Worm (Caenorhabditis elegans) whole organism, L4 larva: ENCODE data around the gene T05A7.11.

Experiments
- F10B5.3 ChIP-seq: sonication (generic microtip); optimal IDR thresholded peaks from 2 replicates; lab custom pipeline; 2016; ENCODE audit warnings: mild to moderate bottlenecking, missing genetic modification characterization, missing compliant biosample characterization
- F26F4.8 ChIP-seq: fragments of 200-800 bp; sonication (Bioruptor generic); conservative IDR thresholded peaks from 2 replicates; pipeline ENCODE4 v1.3.6; 2022; ENCODE audit warnings: missing genetic modification characterization, missing compliant biosample characterization
- Y5F2A.4 ChIP-seq: fragments of 200-800 bp; sonication (Bioruptor generic); optimal IDR thresholded peaks from 2 replicates; lab custom pipeline; 2018; ENCODE audit warnings: mild to moderate bottlenecking, missing genetic modification characterization, missing compliant biosample characterization
- ceh-20 ChIP-seq: fragments of 200-800 bp; sonication (Bioruptor generic); IDR thresholded peaks from 2 replicates; pipeline ENCODE4 v1.3.6; 2022; ENCODE audit warnings: missing genetic modification reagents, missing genetic modification characterization, missing compliant biosample characterization
- ceh-32 ChIP-seq: sonication (generic microtip); optimal IDR thresholded peaks from 2 replicates; lab custom pipeline; 2016; ENCODE audit warnings: mild to moderate bottlenecking, missing genetic modification characterization, missing compliant biosample characterization; ENCODE audit not compliant: poor library complexity
- ceh-82 ChIP-seq: sonication (generic microtip); optimal IDR thresholded peaks from 2 replicates; lab custom pipeline; 2017; ENCODE audit warnings: missing biosample characterization, missing genetic modification characterization
- cey-2 ChIP-seq: sonication (generic microtip); optimal IDR thresholded peaks from 3 replicates; lab custom pipeline; 2017; ENCODE audit warnings: missing genetic modification characterization, mild to moderate bottlenecking, missing compliant biosample characterization, antibody characterized with exemption, borderline replicate concordance; ENCODE audit not compliant: insufficient read depth
- daf-16 ChIP-seq, 3 experiments: sonication (generic microtip); optimal IDR thresholded peaks; 2 replicates each; lab custom pipeline; 2016 to 2017; ENCODE audit warnings: missing genetic modification characterization in 3 of 3, missing genetic modification reagents in 3 of 3, mild to moderate bottlenecking in 2 of 3, missing compliant biosample characterization in 2 of 3, missing biosample characterization in 1 of 3, moderate library complexity in 1 of 3
- daf-19 ChIP-seq: fragments of 200-800 bp; sonication (Bioruptor generic); conservative IDR thresholded peaks from 2 replicates; pipeline ENCODE4 v1.3.6; 2022; ENCODE audit warnings: missing genetic modification characterization, missing compliant biosample characterization
- dmd-8 ChIP-seq: fragments of 200-800 bp; sonication (Bioruptor generic); IDR thresholded peaks from 2 replicates; pipeline ENCODE4 v1.3.6; 2022; ENCODE audit warnings: missing genetic modification characterization, missing compliant biosample characterization
- dmd-9 ChIP-seq: fragments of 200-800 bp; sonication (Bioruptor generic); IDR thresholded peaks from 2 replicates; pipeline ENCODE4 v1.3.6; 2022; ENCODE audit warnings: missing genetic modification reagents, missing genetic modification characterization, missing compliant biosample characterization
- duxl-1 ChIP-seq: sonication (generic microtip); optimal IDR thresholded peaks from 2 replicates; lab custom pipeline; 2016; ENCODE audit warnings: mild to moderate bottlenecking, missing genetic modification characterization, moderate library complexity, missing compliant biosample characterization; ENCODE audit not compliant: poor library complexity
- dve-1 ChIP-seq: sonication (generic microtip); optimal IDR thresholded peaks from 2 replicates; lab custom pipeline; 2017; ENCODE audit warnings: antibody characterized with exemption, mild to moderate bottlenecking, missing genetic modification characterization, missing compliant biosample characterization; ENCODE audit not compliant: insufficient read depth
- egl-27 ChIP-seq: sonication (generic microtip); optimal IDR thresholded peaks from 3 replicates; lab custom pipeline; 2017; ENCODE audit warnings: missing biosample characterization, missing genetic modification reagents, missing genetic modification characterization
- fkh-10 ChIP-seq: fragments of 150-350 bp; optimal IDR thresholded peaks from 2 replicates; lab custom pipeline; 2014; ENCODE audit warnings: missing biosample characterization, missing genetic modification reagents, missing genetic modification characterization
- fos-1 ChIP-seq: fragments of 150-350 bp; optimal IDR thresholded peaks from 2 replicates; lab custom pipeline; 2014; ENCODE audit warnings: missing biosample characterization, missing genetic modification characterization
- hlh-11 ChIP-seq: fragments of 200-800 bp; sonication (Bioruptor generic); optimal IDR thresholded peaks from 2 replicates; lab custom pipeline; 2018; ENCODE audit warnings: mild to moderate bottlenecking, missing genetic modification characterization, missing compliant biosample characterization
- hlh-30 ChIP-seq: sonication (generic microtip); optimal IDR thresholded peaks from 2 replicates; lab custom pipeline; 2017; ENCODE audit warnings: antibody characterized with exemption, mild to moderate bottlenecking, missing genetic modification characterization, missing compliant biosample characterization; ENCODE audit not compliant: insufficient read depth
- hmg-1.1 ChIP-seq: fragments of 200-800 bp; sonication (Bioruptor generic); IDR thresholded peaks from 2 replicates; pipeline ENCODE4 v1.3.6; 2022; ENCODE audit warnings: missing genetic modification reagents, missing genetic modification characterization, missing compliant biosample characterization
- lim-7 ChIP-seq: fragments of 200-800 bp; sonication (Bioruptor generic); IDR thresholded peaks from 2 replicates; pipeline ENCODE4 v1.3.6; 2022; ENCODE audit warnings: missing genetic modification characterization, missing compliant biosample characterization
- lin-29 ChIP-seq: fragments of 200-800 bp; sonication (Bioruptor generic); IDR thresholded peaks from 2 replicates; pipeline ENCODE4 v1.3.6; 2022; ENCODE audit warnings: missing genetic modification reagents, missing genetic modification characterization, missing compliant biosample characterization
- madf-5 ChIP-seq, 2 experiments: fragments of 200-800 bp; sonication (Bioruptor generic); IDR thresholded peaks; 2 replicates each; pipeline ENCODE4 v1.3.6; 2022; ENCODE audit warnings: missing compliant biosample characterization in 2 of 2, missing genetic modification characterization in 2 of 2
- mdt-29 ChIP-seq: fragments of 200-800 bp; sonication (Bioruptor generic); IDR thresholded peaks from 2 replicates; pipeline ENCODE4 v1.3.6; 2022; ENCODE audit warnings: missing genetic modification reagents, missing genetic modification characterization, missing compliant biosample characterization
- mxl-2 ChIP-seq: fragments of 200-800 bp; sonication (Bioruptor generic); conservative IDR thresholded peaks from 2 replicates; pipeline ENCODE4 v1.3.6; 2022; ENCODE audit warnings: missing genetic modification reagents, missing genetic modification characterization, missing compliant biosample characterization
- mxl-3 ChIP-seq: fragments of 200-800 bp; sonication (Bioruptor generic); optimal IDR thresholded peaks from 2 replicates; lab custom pipeline; 2018; ENCODE audit warnings: mild to moderate bottlenecking, missing genetic modification characterization, missing compliant biosample characterization
- nhr-237 ChIP-seq: sonication (generic microtip); optimal IDR thresholded peaks from 2 replicates; lab custom pipeline; 2017; ENCODE audit warnings: missing biosample characterization, missing genetic modification characterization
- nhr-28 ChIP-seq: fragments of 150-350 bp; optimal IDR thresholded peaks from 2 replicates; lab custom pipeline; 2014; ENCODE audit warnings: missing biosample characterization, missing genetic modification characterization
- nhr-77 ChIP-seq: fragments of 150-350 bp; optimal IDR thresholded peaks from 2 replicates; lab custom pipeline; 2014; ENCODE audit warnings: missing biosample characterization, missing genetic modification characterization
- pha-4 ChIP-seq, 2 experiments: fragments of 150-350 bp in 1 of 2; fragments of 200-800 bp in 1 of 2; sonication (Bioruptor generic) in 1 of 2; IDR thresholded peaks in 1 of 2; optimal IDR thresholded peaks in 1 of 2; 2 replicates each; pipeline versions ENCODE4 v1.3.6 to Lab custom; 2014 to 2022; ENCODE audit warnings: missing genetic modification characterization in 2 of 2, missing genetic modification reagents in 2 of 2, missing biosample characterization in 1 of 2, missing compliant biosample characterization in 1 of 2
- sdz-12 ChIP-seq: fragments of 200-800 bp; sonication (Bioruptor generic); optimal IDR thresholded peaks from 2 replicates; lab custom pipeline; 2018; ENCODE audit warnings: mild to moderate bottlenecking, missing genetic modification characterization, missing compliant biosample characterization
- set-16 ChIP-seq: fragments of 200-800 bp; sonication (Bioruptor generic); IDR thresholded peaks from 2 replicates; pipeline ENCODE4 v1.3.6; 2022; ENCODE audit warnings: missing genetic modification reagents, missing genetic modification characterization, missing compliant biosample characterization
- snpc-1.2 ChIP-seq: fragments of 200-800 bp; sonication (Bioruptor generic); IDR thresholded peaks from 2 replicates; pipeline ENCODE4 v1.3.6; 2022; ENCODE audit warnings: missing genetic modification reagents, missing genetic modification characterization, missing compliant biosample characterization
- snpc-4 ChIP-seq: fragments of 150-350 bp; optimal IDR thresholded peaks from 2 replicates; lab custom pipeline; 2014; ENCODE audit warnings: missing biosample characterization, missing genetic modification characterization
- unc-62 ChIP-seq, 3 experiments: fragments of 150-350 bp in 1 of 3; sonication (generic microtip); optimal IDR thresholded peaks in 2 of 3; peaks in 1 of 3; 1 replicate in 1 of 3; 2 replicates in 2 of 3; lab custom pipeline; 2014 to 2017; ENCODE audit warnings: missing biosample characterization in 3 of 3, missing genetic modification characterization in 3 of 3, missing genetic modification reagents in 3 of 3, missing genotype in 1 of 3
- zfp-2 ChIP-seq: sonication (generic microtip); optimal IDR thresholded peaks from 2 replicates; lab custom pipeline; 2016; ENCODE audit warnings: mild to moderate bottlenecking, missing genetic modification characterization, missing compliant biosample characterization

T05A7.11 gene

DNA sequence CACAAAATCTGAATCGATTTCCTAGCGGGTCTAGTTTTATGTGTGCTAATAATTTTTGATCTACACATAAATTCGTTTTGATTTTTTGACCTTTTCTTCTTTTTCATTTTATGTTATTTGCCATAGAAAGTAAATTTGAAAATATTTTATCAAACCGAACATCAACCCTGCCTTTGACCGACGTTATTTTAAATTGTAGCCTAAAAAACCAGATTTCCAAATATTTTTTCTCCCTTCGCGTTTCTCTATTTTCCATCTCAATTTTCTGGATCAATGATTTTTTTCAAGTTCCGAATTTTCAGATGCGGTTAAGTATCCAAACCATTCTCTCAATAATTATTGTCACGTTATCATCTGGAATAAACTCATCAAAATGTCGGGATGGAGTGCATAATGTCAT is 12.7 kb upstream of the T05A7.11 start, which contains the start of gene T05A7.1:
T05A7.1 (plus strand) TSS at position 301 of the 400 bp plus-strand sequence.
- TF ChIP-seq fos-1 (tag; lab: Kevin White, UChicago) (no peak), lim-7 (GFP tag; lab: Robert Waterston, UW) (no peak), hlh-11 (no peak), daf-19 (GFP tag; lab: Robert Waterston, UW) (no peak), ceh-32 (tag; lab: Kevin White, UChicago) (no peak), snpc-4 (no peak), cey-2 (tag; lab: Kevin White, UChicago) (no peak), dmd-9 (no peak), lin-29 (GFP tag; lab: Robert Waterston, UW) (no peak), mxl-3 (GFP tag; lab: Kevin White, UChicago) (no peak), unc-62 (GFP tag; optimal IDR thresholded peaks at IDR 0.05 in 1 of 2; lab: Kevin White, UChicago) (no peak), unc-62 (tag; optimal IDR thresholded peaks at IDR 0.05; lab: Kevin White, UChicago) (no peak), daf-16 (GFP tag; optimal IDR thresholded peaks at IDR 0.05; lab: Kevin White, UChicago) (no peak), daf-16 (tag; optimal IDR thresholded peaks at IDR 0.05; lab: Kevin White, UChicago) (no peak), set-16 (GFP tag; lab: Robert Waterston, UW) (no peak), mdt-29 (GFP tag; lab: Robert Waterston, UW) (no peak), hlh-30 (tag; lab: Kevin White, UChicago) (no peak), Y5F2A.4 (no peak), ceh-82 (tag; lab: Kevin White, UChicago) (no peak), ceh-20 (no peak)

DNA sequence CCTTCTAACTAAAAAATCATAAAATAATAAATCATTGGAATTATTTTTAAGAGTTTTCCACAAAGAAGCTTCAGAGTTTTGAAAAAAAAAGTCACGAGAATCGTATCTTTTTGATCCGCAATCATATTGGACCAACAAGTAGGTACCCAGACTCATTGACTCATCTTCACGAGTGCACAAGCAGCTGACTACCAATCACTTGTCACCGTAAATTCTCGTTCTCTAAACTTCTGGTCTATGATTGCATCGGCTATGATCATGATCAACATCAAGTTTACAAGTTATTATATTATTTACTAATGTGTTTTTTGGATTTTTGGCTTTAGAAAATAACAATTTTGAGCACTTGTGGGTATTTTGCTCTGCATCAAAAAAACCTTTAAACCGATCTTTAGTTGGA is 11.0 kb upstream of the T05A7.11 start:
- no peak for TF ChIP-seq snpc-1.2
- TF ChIP-seq hlh-30 (tag; lab: Kevin White, UChicago) = peak; percentile 23
- peak in 1 of 2 experiments; percentile 19 for TF ChIP-seq daf-16 (GFP tag; optimal IDR thresholded peaks at IDR 0.05; lab: Kevin White, UChicago)
- no peak for TF ChIP-seq daf-16 (tag; optimal IDR thresholded peaks at IDR 0.05; lab: Kevin White, UChicago)
- TF ChIP-seq dve-1 (tag; lab: Kevin White, UChicago) = no peak

DNA sequence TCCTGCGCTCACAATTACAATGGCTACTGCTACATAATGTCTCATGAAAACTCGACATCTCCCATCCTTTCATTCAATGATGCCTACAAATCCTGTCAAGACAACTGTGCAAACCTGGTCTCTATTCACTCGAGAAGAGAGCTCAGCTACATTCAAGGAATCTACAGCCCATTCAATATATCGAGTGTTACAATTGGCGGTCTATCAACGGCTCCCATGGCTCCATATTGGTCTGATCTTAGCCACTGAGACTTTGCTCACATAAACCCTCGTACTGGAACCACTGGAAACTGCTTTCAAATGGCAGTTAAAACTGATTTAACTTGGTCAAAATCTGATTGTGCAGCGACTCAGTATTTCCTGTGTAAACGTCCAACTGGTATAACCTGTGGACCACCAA is 10.2 kb upstream of the T05A7.11 start, which contains the start of gene T05A7.3:
T05A7.3 (plus strand) TSS at position 301 of the 400 bp plus-strand sequence.
- TF ChIP-seq hmg-1.1 (GFP tag; lab: Robert Waterston, UW) = no peak
- TF ChIP-seq fkh-10 = no peak
- TF ChIP-seq egl-27 = no peak
- no peak for TF ChIP-seq dmd-8
- no peak for TF ChIP-seq zfp-2
- TF ChIP-seq mxl-2 (GFP tag; lab: Robert Waterston, UW) = no peak
- no peak for TF ChIP-seq madf-5 (GFP tag; IDR thresholded peaks at IDR 0.05; lab: Robert Waterston, UW)
- no peak for TF ChIP-seq hlh-11
- TF ChIP-seq F26F4.8 (GFP tag; lab: Robert Waterston, UW) = no peak
- TF ChIP-seq ceh-82 (tag; lab: Kevin White, UChicago) = no peak
- TF ChIP-seq sdz-12 = no peak
- TF ChIP-seq pha-4 (GFP tag; IDR thresholded peaks at IDR 0.05; lab: Robert Waterston, UW) = no peak
- no peak for TF ChIP-seq pha-4 (tag; optimal IDR thresholded peaks at IDR 0.05; lab: Kevin White, UChicago)
- TF ChIP-seq duxl-1 = no peak
- no peak for TF ChIP-seq nhr-28 (tag; lab: Kevin White, UChicago)
- TF ChIP-seq nhr-77 = no peak
- no peak for TF ChIP-seq lin-29 (GFP tag; lab: Robert Waterston, UW)
- TF ChIP-seq nhr-237 (tag; lab: Kevin White, UChicago) = no peak
- TF ChIP-seq F10B5.3 (tag; lab: Kevin White, UChicago) = no peak
- no peak for TF ChIP-seq mxl-3 (GFP tag; lab: Kevin White, UChicago)
